Fruit fly (Drosophila melanogaster): ENCODE measurements around the gene Axs.
A peak's percentile ranks its signal among the peaks of the same experiment; 100 is the strongest.

Axs gene

DNA sequence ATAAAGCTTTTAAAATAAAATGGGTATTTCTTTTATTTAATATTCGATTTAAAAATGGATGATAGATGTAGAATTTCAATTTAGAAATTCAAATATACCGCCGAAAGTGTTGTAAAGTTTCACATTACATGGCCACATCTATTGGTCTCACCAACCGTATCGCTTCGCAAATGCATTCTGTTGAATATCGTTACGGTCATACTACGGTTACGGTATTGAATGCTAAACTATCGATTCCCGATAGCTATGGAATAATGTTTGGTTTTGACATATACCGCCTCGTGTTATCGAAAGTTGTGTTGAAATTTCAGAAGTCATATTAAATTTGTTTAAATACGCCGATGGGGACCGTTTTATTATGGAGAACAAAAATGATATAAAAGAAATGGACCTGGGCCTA lies 32.6 kb downstream of the Axs start, which contains the start of the genes CG32573 and CG42512 (continued):
- TF ChIP-seq CG5953 (GFP tag; IDR thresholded peaks at IDR 0.05) (no peak), NC2α (GFP tag; optimal IDR thresholded peaks at IDR 0.05) (no peak), CoRest (tag; optimal IDR thresholded peaks at IDR 0.05) (no peak), slou (GFP tag; optimal IDR thresholded peaks at IDR 0.05) (no peak), knrl (GFP tag; IDR thresholded peaks at IDR 0.05; ENCODE audit: partially characterized antibody) (peak; percentile 40; the same call in 1 of the 3 replicates), usp (GFP tag; optimal IDR thresholded peaks at IDR 0.05) (no peak), CG17829 (tag; optimal IDR thresholded peaks at IDR 0.05) (peak; percentile 16), sob (GFP tag; IDR thresholded peaks at IDR 0.05) (0 out of 2 replicates have a peak, but pooled peaks have one; percentile 23), ham (GFP tag; IDR thresholded peaks at IDR 0.05) (no peak), MTF-1 (GFP tag; optimal IDR thresholded peaks at IDR 0.05; ENCODE audit: borderline replicate concordance) (no peak), CG1602 (GFP tag; optimal IDR thresholded peaks at IDR 0.05) (no peak), Med (GFP tag) (peak; percentile 81), cad (GFP tag; optimal IDR thresholded peaks at IDR 0.05) (no peak), wek (GFP tag; optimal IDR thresholded peaks at IDR 0.05) (no peak), vnd (GFP tag; IDR thresholded peaks at IDR 0.05; ENCODE audit: partially characterized antibody) (0 out of 3 replicates have a peak, but pooled peaks have one; percentile 52), CG18011 (GFP tag; optimal IDR thresholded peaks at IDR 0.05) (no peak), wdn (GFP tag; IDR thresholded peaks at IDR 0.05) (no peak), CG7987 (GFP tag; optimal IDR thresholded peaks at IDR 0.05) (no peak), Ada2b (GFP tag; IDR thresholded peaks at IDR 0.05) (no peak), CG4282 (GFP tag; optimal IDR thresholded peaks at IDR 0.05) (no peak), Kr (GFP tag; optimal IDR thresholded peaks at IDR 0.05) (no peak), bbx (GFP tag; IDR thresholded peaks at IDR 0.05; ENCODE audit: partially characterized antibody) (peak; percentile 78), seq (GFP tag; IDR thresholded peaks at IDR 0.05) (no peak), CG18619 (GFP tag; optimal IDR thresholded peaks at IDR 0.05) (no peak), shn (GFP tag; optimal IDR thresholded peaks at IDR 0.05) (no peak), vfl (GFP tag; optimal IDR thresholded peaks at IDR 0.05) (no peak), Sry-β (GFP tag; optimal IDR thresholded peaks at IDR 0.05) (no peak), gce (GFP tag; IDR thresholded peaks at IDR 0.05) (no peak), Opbp (GFP tag; IDR thresholded peaks at IDR 0.05; ENCODE audit: partially characterized antibody) (peak; percentile 84; the same call in 2 of the 3 replicates), Dref (GFP tag; IDR thresholded peaks at IDR 0.05) (peak; percentile 77), Bdp1 (GFP tag; optimal IDR thresholded peaks at IDR 0.05) (no peak), Fer2 (tag; optimal IDR thresholded peaks at IDR 0.05) (no peak), her (GFP tag; optimal IDR thresholded peaks at IDR 0.05) (no peak), CG4854 (GFP tag; optimal IDR thresholded peaks at IDR 0.05) (no peak), Nf-YA (GFP tag; IDR thresholded peaks at IDR 0.05) (no peak), ap (GFP tag; IDR thresholded peaks at IDR 0.05) (no peak), grn (GFP tag; optimal IDR thresholded peaks at IDR 0.05) (no peak), salm (tag; optimal IDR thresholded peaks at IDR 0.05) (no peak), fd3F (GFP tag; optimal IDR thresholded peaks at IDR 0.05) (no peak), CG7745 (tag; optimal IDR thresholded peaks at IDR 0.05) (no peak), CG2678 (tag; optimal IDR thresholded peaks at IDR 0.05) (no peak), sug (tag; optimal IDR thresholded peaks at IDR 0.05) (no peak), CG12744 (GFP tag; optimal IDR thresholded peaks at IDR 0.05) (no peak), CG6689 (GFP tag; IDR thresholded peaks at IDR 0.05) (no peak), ab (GFP tag; optimal IDR thresholded peaks at IDR 0.05) (no peak), zen2 (GFP tag; IDR thresholded peaks at IDR 0.05; ENCODE audit: partially characterized antibody) (peak; percentile 69), zfh2 (GFP tag; optimal IDR thresholded peaks at IDR 0.05) (no peak), Dbx (GFP tag; IDR thresholded peaks at IDR 0.05) (no peak), grau (tag; optimal IDR thresholded peaks at IDR 0.05) (no peak), Camta (GFP tag; optimal IDR thresholded peaks at IDR 0.05) (no peak), klu (GFP tag; IDR thresholded peaks at IDR 0.05) (no peak), toy (GFP tag; IDR thresholded peaks at IDR 0.05) (no peak)

All from whole organism, embryonic.